Fruit fly (Drosophila melanogaster) Kc167 (cell line): ENCODE data around the gene pll.

ENCODE experiments used
- Myc ChIP-seq: fragments of >200 bp; optimal IDR thresholded peaks from 2 replicates; lab custom pipeline; 2017; ENCODE audit warnings: missing external identifiers
- Sin3A ChIP-seq: fragments of >200 bp; optimal IDR thresholded peaks from 2 replicates; lab custom pipeline; 2018; ENCODE audit warnings: missing external identifiers
- insv ChIP-seq: fragments of >200 bp; optimal IDR thresholded peaks from 3 replicates; lab custom pipeline; 2018; ENCODE audit warnings: missing external identifiers
- psq ChIP-seq: fragments of >200 bp; optimal IDR thresholded peaks from 2 replicates; lab custom pipeline; 2017; ENCODE audit warnings: missing external identifiers
- ttk ChIP-seq: sonication (Bioruptor generic); optimal IDR thresholded peaks from 2 replicates; lab custom pipeline; 2017; ENCODE audit warnings: missing external identifiers

dm6 chr3R:27293065-27293464 is 40.1 kb upstream of the pll start:
- TF ChIP-seq psq (lab: Kevin White, UChicago) (no peak), Myc (lab: Kevin White, UChicago) (no peak), ttk (lab: Kevin White, UChicago) (no peak), insv (lab: Kevin White, UChicago) (no peak), Sin3A (lab: Kevin White, UChicago) (no peak)
